Fruit fly (Drosophila melanogaster) whole organism, embryonic: Measurements from ENCODE around the gene Cpr73D.

Source experiments
- Awh ChIP-seq: fragments of 200-800 bp; sonication (Bioruptor generic); IDR thresholded peaks from 2 replicates; pipeline ENCODE4, ENCODE4 v1.3.6; 2022; ENCODE audit warnings: missing biosample characterization, missing genetic modification characterization
- CG10209 ChIP-seq: fragments of 200-800 bp; sonication (Bioruptor generic); optimal IDR thresholded peaks from 3 replicates; lab custom pipeline; 2017; ENCODE audit warnings: missing biosample characterization, mild to moderate bottlenecking, missing genetic modification characterization, missing genetic modification reagents
- CG10321 ChIP-seq: fragments of 200-800 bp; sonication (Bioruptor generic); IDR thresholded peaks from 2 replicates; pipeline ENCODE4 v1.3.6; 2022; ENCODE audit warnings: missing biosample characterization, missing genetic modification characterization
- CG10565 ChIP-seq: fragments of 200-800 bp; sonication (Bioruptor generic); optimal IDR thresholded peaks from 3 replicates; lab custom pipeline; 2016; ENCODE audit warnings: missing biosample characterization, mild to moderate bottlenecking, missing genetic modification characterization
- CG10654 ChIP-seq: fragments of 200-800 bp; sonication (Bioruptor generic); optimal IDR thresholded peaks from 2 replicates; lab custom pipeline; 2016; ENCODE audit warnings: missing biosample characterization, missing genetic modification characterization
- CG11723 ChIP-seq: fragments of 200-800 bp; sonication (Bioruptor generic); optimal IDR thresholded peaks from 2 replicates; lab custom pipeline; 2017; ENCODE audit warnings: missing biosample characterization, mild to moderate bottlenecking, missing genetic modification characterization
- CG12769 ChIP-seq: fragments of 200-800 bp; sonication (Bioruptor generic); optimal IDR thresholded peaks from 2 replicates; lab custom pipeline; 2019; ENCODE audit warnings: missing biosample characterization, mild to moderate bottlenecking, missing genetic modification characterization, moderate library complexity
- CG13624 ChIP-seq: fragments of 200-800 bp; sonication (Bioruptor generic); optimal IDR thresholded peaks from 2 replicates; lab custom pipeline; 2016; ENCODE audit warnings: missing biosample characterization, missing genetic modification characterization
- CG14965 ChIP-seq: fragments of 200-800 bp; sonication (Bioruptor generic); optimal IDR thresholded peaks from 2 replicates; lab custom pipeline; 2016; ENCODE audit warnings: missing biosample characterization, missing genetic modification characterization, borderline replicate concordance
- CG15696 ChIP-seq: fragments of 200-800 bp; sonication (Bioruptor generic); optimal IDR thresholded peaks from 2 replicates; lab custom pipeline; 2019; ENCODE audit warnings: missing biosample characterization, mild to moderate bottlenecking, missing genetic modification characterization, moderate library complexity
- CG17829 ChIP-seq: fragments of 200-800 bp; optimal IDR thresholded peaks from 2 replicates; lab custom pipeline; 2019; ENCODE audit warnings: missing biosample characterization, mild to moderate bottlenecking, missing genetic modification characterization, moderate library complexity
- CG2120 ChIP-seq: fragments of 200-800 bp; sonication (Bioruptor generic); optimal IDR thresholded peaks from 3 replicates; lab custom pipeline; 2016; ENCODE audit warnings: missing biosample characterization, missing genetic modification characterization
- CG3838 ChIP-seq: fragments of 200-800 bp; sonication (Bioruptor generic); optimal IDR thresholded peaks from 3 replicates; lab custom pipeline; 2016; ENCODE audit warnings: missing biosample characterization, missing genetic modification characterization
- CG43689 ChIP-seq: fragments of 200-800 bp; sonication (Bioruptor generic); IDR thresholded peaks from 2 replicates; pipeline ENCODE4 v1.3.6; 2022; ENCODE audit warnings: missing biosample characterization, missing genetic modification characterization
- CG4707 ChIP-seq: fragments of 200-800 bp; sonication (Bioruptor generic); optimal IDR thresholded peaks from 2 replicates; lab custom pipeline; 2018; ENCODE audit warnings: missing biosample characterization, mild to moderate bottlenecking, missing genetic modification characterization, moderate library complexity
- CG7928 ChIP-seq: fragments of 200-800 bp; sonication (Bioruptor generic); optimal IDR thresholded peaks from 2 replicates; lab custom pipeline; 2017; ENCODE audit warnings: missing biosample characterization, mild to moderate bottlenecking, missing genetic modification characterization
- CHES-1-like ChIP-seq: fragments of 200-800 bp; sonication (Bioruptor generic); optimal IDR thresholded peaks from 2 replicates; lab custom pipeline; 2016; ENCODE audit warnings: missing biosample characterization, missing genetic modification characterization
- D19A ChIP-seq: fragments of 200-800 bp; optimal IDR thresholded peaks from 3 replicates; lab custom pipeline; 2019; ENCODE audit warnings: missing biosample characterization, mild to moderate bottlenecking, missing genetic modification characterization, moderate library complexity
- Drgx ChIP-seq: fragments of 200-800 bp; sonication (Bioruptor generic); IDR thresholded peaks from 2 replicates; pipeline ENCODE4 v1.3.6; 2022; ENCODE audit warnings: missing biosample characterization, missing genetic modification characterization
- ERR ChIP-seq: fragments of 200-800 bp; sonication (Bioruptor generic); optimal IDR thresholded peaks from 2 replicates; lab custom pipeline; 2016; ENCODE audit warnings: missing biosample characterization, missing genetic modification characterization
- Ets65A ChIP-seq: fragments of 200-800 bp; sonication (Bioruptor generic); peaks from one replicate; lab custom pipeline; 2016; ENCODE audit warnings: missing biosample characterization, missing genetic modification characterization
- Fer3 ChIP-seq: fragments of 200-800 bp; sonication (Bioruptor generic); optimal IDR thresholded peaks from 2 replicates; lab custom pipeline; 2018; ENCODE audit warnings: missing biosample characterization, mild to moderate bottlenecking, missing genetic modification characterization, moderate library complexity
- Lim3 ChIP-seq: fragments of 200-800 bp; sonication (Bioruptor generic); IDR thresholded peaks from 2 replicates; pipeline ENCODE4 v1.3.6; 2022; ENCODE audit warnings: missing biosample characterization, missing genetic modification characterization
- NFAT ChIP-seq: fragments of 200-800 bp; sonication (Bioruptor generic); IDR thresholded peaks from 2 replicates; pipeline ENCODE4 v1.3.6; 2022; ENCODE audit warnings: missing biosample characterization, missing genetic modification characterization
- NfI ChIP-seq: fragments of 200-800 bp; sonication (Bioruptor generic); optimal IDR thresholded peaks from 3 replicates; lab custom pipeline; 2018; ENCODE audit warnings: missing biosample characterization, mild to moderate bottlenecking, missing genetic modification characterization, moderate library complexity
- Stat92E ChIP-seq, 3 experiments: fragments of >200 bp in 2 of 3; fragments of 200-800 bp in 1 of 3; sonication (Bioruptor generic) in 1 of 3; optimal IDR thresholded peaks; 2 replicates each; lab custom pipeline; 2017 to 2019; ENCODE audit warnings: missing biosample characterization in 3 of 3, missing genetic modification characterization in 3 of 3, mild to moderate bottlenecking in 1 of 3, moderate library complexity in 1 of 3
- ash1 ChIP-seq: fragments of 200-800 bp; sonication (Bioruptor generic); optimal IDR thresholded peaks from 2 replicates; lab custom pipeline; 2018; ENCODE audit warnings: missing biosample characterization, mild to moderate bottlenecking, missing genetic modification characterization
- ato ChIP-seq: fragments of 200-800 bp; sonication (Bioruptor generic); IDR thresholded peaks from 2 replicates; pipeline ENCODE4 v1.3.6; 2022; ENCODE audit warnings: missing biosample characterization, missing genetic modification characterization; ENCODE audit not compliant: partially characterized antibody
- bigmax ChIP-seq: fragments of 200-800 bp; sonication (Bioruptor generic); optimal IDR thresholded peaks from 2 replicates; lab custom pipeline; 2018; ENCODE audit warnings: missing biosample characterization, mild to moderate bottlenecking, missing genetic modification characterization
- bsh ChIP-seq, 2 experiments: fragments of 200-800 bp; sonication (Bioruptor generic); optimal IDR thresholded peaks; 2 replicates each; lab custom pipeline; 2017 to 2018; ENCODE audit warnings: mild to moderate bottlenecking in 2 of 2, missing biosample characterization in 2 of 2, missing genetic modification characterization in 2 of 2, moderate library complexity in 1 of 2
- chif ChIP-seq, 2 experiments: fragments of 200-800 bp; sonication (Bioruptor generic); optimal IDR thresholded peaks; 3 replicates each; lab custom pipeline; 2016; ENCODE audit warnings: missing biosample characterization in 2 of 2, missing genetic modification characterization in 2 of 2
- fd3F ChIP-seq: fragments of 200-800 bp; sonication (Bioruptor generic); optimal IDR thresholded peaks from 2 replicates; lab custom pipeline; 2018; ENCODE audit warnings: missing biosample characterization, mild to moderate bottlenecking, missing genetic modification characterization, moderate library complexity
- ftz-f1 ChIP-seq: fragments of 200-800 bp; sonication (Bioruptor generic); optimal IDR thresholded peaks from 2 replicates; lab custom pipeline; 2016; ENCODE audit warnings: missing biosample characterization, missing genetic modification characterization
- gt ChIP-seq: fragments of 200-800 bp; sonication (Bioruptor generic); IDR thresholded peaks from 2 replicates; pipeline ENCODE4 v1.3.6; 2022; ENCODE audit warnings: missing biosample characterization, missing genetic modification characterization
- insv ChIP-seq, 2 experiments: fragments of 200-800 bp; sonication (Bioruptor generic); optimal IDR thresholded peaks; 3 replicates each; lab custom pipeline; 2016 to 2018; ENCODE audit warnings: missing biosample characterization in 2 of 2, missing genetic modification characterization in 2 of 2
- lbe ChIP-seq: fragments of 200-800 bp; sonication (Bioruptor generic); optimal IDR thresholded peaks from 2 replicates; lab custom pipeline; 2016; ENCODE audit warnings: missing biosample characterization, mild to moderate bottlenecking, missing genetic modification characterization
- lmd ChIP-seq: fragments of 200-800 bp; sonication (Bioruptor generic); IDR thresholded peaks from 2 replicates; pipeline ENCODE4 v1.3.6; 2022; ENCODE audit warnings: missing biosample characterization, missing genetic modification characterization
- nom ChIP-seq: fragments of 200-800 bp; sonication (Bioruptor generic); optimal IDR thresholded peaks from 2 replicates; lab custom pipeline; 2017; ENCODE audit warnings: missing biosample characterization, missing genetic modification characterization, mild to moderate bottlenecking, moderate library complexity, missing genetic modification reagents
- peb ChIP-seq: fragments of 200-800 bp; sonication (Bioruptor generic); IDR thresholded peaks from 2 replicates; pipeline ENCODE4 v1.3.6; 2022; ENCODE audit warnings: missing biosample characterization, missing genetic modification characterization
- ranshi ChIP-seq: fragments of 200-800 bp; sonication (Bioruptor generic); IDR thresholded peaks from 2 replicates; pipeline ENCODE4 v1.3.6; 2022; ENCODE audit warnings: missing biosample characterization, missing genetic modification characterization
- repo ChIP-seq: fragments of 200-800 bp; sonication (Bioruptor generic); optimal IDR thresholded peaks from 2 replicates; lab custom pipeline; 2016; ENCODE audit warnings: missing biosample characterization, missing genetic modification characterization
- ro ChIP-seq: fragments of 200-800 bp; sonication (Bioruptor generic); IDR thresholded peaks from 2 replicates; pipeline ENCODE4 v1.3.6; 2022; ENCODE audit warnings: missing biosample characterization, missing genetic modification characterization
- sens ChIP-seq: fragments of 200-800 bp; sonication (Bioruptor generic); peaks from one replicate; lab custom pipeline; 2016; ENCODE audit warnings: missing biosample characterization, missing genetic modification characterization
- sr ChIP-seq: fragments of 200-800 bp; sonication (Bioruptor generic); IDR thresholded peaks from 3 replicates; pipeline ENCODE4 v1.3.6; 2022; ENCODE audit warnings: missing biosample characterization, missing genetic modification characterization
- stc ChIP-seq: fragments of 200-800 bp; sonication (Bioruptor generic); IDR thresholded peaks from 2 replicates; pipeline ENCODE4 v1.3.6; 2022; ENCODE audit warnings: missing biosample characterization, missing genetic modification characterization
- tap ChIP-seq: fragments of 200-800 bp; optimal IDR thresholded peaks from 3 replicates; lab custom pipeline; 2019; ENCODE audit warnings: missing biosample characterization, mild to moderate bottlenecking, missing genetic modification characterization, moderate library complexity
- tll ChIP-seq, 2 experiments: fragments of 200-800 bp in 1 of 2; fragments of >200 bp in 1 of 2; sonication (Bioruptor generic) in 1 of 2; optimal IDR thresholded peaks; 2 replicates each; lab custom pipeline; 2017 to 2019; ENCODE audit warnings: missing biosample characterization in 2 of 2, missing genetic modification characterization in 2 of 2, mild to moderate bottlenecking in 1 of 2, moderate library complexity in 1 of 2
- toy ChIP-seq: fragments of 200-800 bp; sonication (Bioruptor generic); IDR thresholded peaks from 2 replicates; pipeline ENCODE4 v1.3.6; 2022; ENCODE audit warnings: missing biosample characterization, missing genetic modification characterization
- wek ChIP-seq: fragments of 200-800 bp; sonication (Bioruptor generic); optimal IDR thresholded peaks from 3 replicates; lab custom pipeline; 2018; ENCODE audit warnings: missing biosample characterization, mild to moderate bottlenecking, missing genetic modification characterization, moderate library complexity

Cpr73D gene

dm6 chr3L:16890650-16891336 lies 66.7 kb downstream of the Cpr73D start (continued):
- TF ChIP-seq nom (GFP tag; lab: Kevin White, UChicago) (no peak), CG10209 (peak; percentile 86), ERR (GFP tag; lab: Kevin White, UChicago) (peak; percentile 77), CG4707 (GFP tag; lab: Kevin White, UChicago) (peak; percentile 70), ash1 (no peak), Fer3 (tag; lab: Kevin White, UChicago) (peak; percentile 83), CG3838 (GFP tag; lab: Kevin White, UChicago) (peak; percentile 55), CG10654 (peak; percentile 87), CG43689 (GFP tag; lab: Robert Waterston, UW) (peak; percentile 52; the same call in 1 of the 2 replicates), CG12769 (peak; percentile 66), sr (GFP tag; lab: Robert Waterston, UW) (peak; percentile 81; the same call in 2 of the 3 replicates), tll (GFP tag; optimal IDR thresholded peaks at IDR 0.05; lab: Kevin White, UChicago) (no peak), stc (GFP tag; lab: Robert Waterston, UW) (peak; percentile 94), CG17829 (tag; lab: Kevin White, UChicago) (peak; percentile 92), insv (GFP tag; optimal IDR thresholded peaks at IDR 0.05; lab: Kevin White, UChicago) (no peak), CG14965 (GFP tag; lab: Kevin White, UChicago) (peak; percentile 28), ranshi (GFP tag; lab: Robert Waterston, UW) (peak; percentile 93), CG10565 (GFP tag; lab: Kevin White, UChicago) (peak; percentile 43), peb (peak; percentile 90), ato (GFP tag; lab: Robert Waterston, UW) (0 out of 2 replicates have a peak, but pooled peaks have one; percentile 30), CG11723 (GFP tag; lab: Kevin White, UChicago) (peak; percentile 85), gt (GFP tag; lab: Robert Waterston, UW) (peak; percentile 79; the same call in 1 of the 2 replicates), toy (GFP tag; lab: Robert Waterston, UW) (peak; percentile 63; the same call in 1 of the 2 replicates), bsh (GFP tag; optimal IDR thresholded peaks at IDR 0.05; lab: Kevin White, UChicago) (peak; percentile 59 to 97), bigmax (no peak), NfI (GFP tag; lab: Kevin White, UChicago) (peak; percentile 85), sens (GFP tag; lab: Kevin White, UChicago) (peak; percentile 99), CG13624 (GFP tag; lab: Kevin White, UChicago) (peak; percentile 74), CG2120 (GFP tag; lab: Kevin White, UChicago) (peak; percentile 61), CG10321 (GFP tag; lab: Robert Waterston, UW) (no peak), Awh (GFP tag; lab: Robert Waterston, UW) (peak; percentile 97), ro (GFP tag; lab: Robert Waterston, UW) (peak; percentile 78), repo (peak; percentile 72), chif (GFP tag; optimal IDR thresholded peaks at IDR 0.05; lab: Kevin White, UChicago) (peak; percentile 85 to 91), lbe (GFP tag; lab: Kevin White, UChicago) (no peak), CHES-1-like (GFP tag; lab: Kevin White, UChicago) (peak; percentile 80), D19A (tag; lab: Kevin White, UChicago) (peak; percentile 88), Ets65A (peak; percentile 96), Stat92E (GFP tag; optimal IDR thresholded peaks at IDR 0.05; lab: Kevin White, UChicago) (peak in 1 of 3 experiments; percentile 62), lmd (GFP tag; lab: Robert Waterston, UW) (peak; percentile 90), wek (peak; percentile 70), ftz-f1 (GFP tag; lab: Kevin White, UChicago) (peak; percentile 11), Lim3 (GFP tag; lab: Robert Waterston, UW) (peak; percentile 79; the same call in 1 of the 2 replicates), CG7928 (GFP tag; lab: Kevin White, UChicago) (peak; percentile 51), fd3F (GFP tag; lab: Kevin White, UChicago) (peak; percentile 69), NFAT (GFP tag; lab: Robert Waterston, UW) (0 out of 2 replicates have a peak, but pooled peaks have one; percentile 42), tap (tag; lab: Kevin White, UChicago) (peak; percentile 89), CG15696 (peak; percentile 52), Drgx (GFP tag; lab: Robert Waterston, UW) (peak; percentile 90)
